Fruit fly (Drosophila melanogaster) whole organism, prepupa: ENCODE data around the gene CG4686.

ENCODE experiments used
- CG10631 ChIP-seq: fragments of 200-800 bp; sonication (Bioruptor generic); optimal IDR thresholded peaks from 2 replicates; lab custom pipeline; 2016; ENCODE audit warnings: missing biosample characterization, missing genetic modification characterization
- CG10669 ChIP-seq: fragments of 200-800 bp; sonication (Bioruptor generic); optimal IDR thresholded peaks from 3 replicates; lab custom pipeline; 2018; ENCODE audit warnings: missing biosample characterization, mild to moderate bottlenecking, missing genetic modification characterization, moderate library complexity
- CG11762 ChIP-seq: fragments of 200-800 bp; sonication (Bioruptor generic); optimal IDR thresholded peaks from 3 replicates; lab custom pipeline; 2016; ENCODE audit warnings: missing biosample characterization, missing genetic modification characterization; ENCODE audit not compliant: insufficient read depth
- CG11902 ChIP-seq: fragments of 200-800 bp; sonication (Bioruptor generic); optimal IDR thresholded peaks from 3 replicates; lab custom pipeline; 2016; ENCODE audit warnings: missing biosample characterization, missing genetic modification characterization
- CG15336 ChIP-seq: fragments of 200-800 bp; sonication (Bioruptor generic); IDR thresholded peaks from 2 replicates; pipeline ENCODE4 v1.3.6; 2022; ENCODE audit warnings: missing biosample characterization, missing genetic modification characterization
- CG1621 ChIP-seq: fragments of 200-800 bp; sonication (Bioruptor generic); optimal IDR thresholded peaks from 3 replicates; lab custom pipeline; 2018; ENCODE audit warnings: missing biosample characterization, mild to moderate bottlenecking, missing genetic modification characterization
- CG16779 ChIP-seq: fragments of 200-800 bp; sonication (Bioruptor generic); optimal IDR thresholded peaks from 3 replicates; lab custom pipeline; 2017; ENCODE audit warnings: missing biosample characterization, mild to moderate bottlenecking, missing genetic modification characterization
- CG31627 ChIP-seq: fragments of 200-800 bp; sonication (Bioruptor generic); optimal IDR thresholded peaks from 3 replicates; lab custom pipeline; 2016; ENCODE audit warnings: missing biosample characterization, missing genetic modification characterization
- CG34406 ChIP-seq: fragments of 200-800 bp; sonication (Bioruptor generic); optimal IDR thresholded peaks from 3 replicates; lab custom pipeline; 2016; ENCODE audit warnings: missing biosample characterization, missing genetic modification characterization
- CG6163 ChIP-seq: fragments of 200-800 bp; sonication (Bioruptor generic); IDR thresholded peaks from 3 replicates; pipeline ENCODE4 v1.3.6; 2022; ENCODE audit warnings: missing biosample characterization, missing genetic modification characterization
- CG6276 ChIP-seq: fragments of 200-800 bp; sonication (Bioruptor generic); optimal IDR thresholded peaks from 2 replicates; lab custom pipeline; 2017; ENCODE audit warnings: missing biosample characterization, mild to moderate bottlenecking, missing genetic modification characterization
- CG6792 ChIP-seq: fragments of 200-800 bp; sonication (Bioruptor generic); optimal IDR thresholded peaks from 3 replicates; lab custom pipeline; 2016; ENCODE audit warnings: missing biosample characterization, missing genetic modification characterization
- CG6808 ChIP-seq: fragments of 200-800 bp; sonication (Bioruptor generic); optimal IDR thresholded peaks from 3 replicates; lab custom pipeline; 2017; ENCODE audit warnings: missing biosample characterization, missing genetic modification characterization, mild to moderate bottlenecking, moderate library complexity, missing genetic modification reagents
- CG6854 ChIP-seq: fragments of 200-800 bp; sonication (Bioruptor generic); optimal IDR thresholded peaks from 2 replicates; lab custom pipeline; 2017; ENCODE audit warnings: missing biosample characterization, mild to moderate bottlenecking, missing genetic modification characterization
- CG7368 ChIP-seq: fragments of 200-800 bp; sonication (Bioruptor generic); optimal IDR thresholded peaks from 3 replicates; lab custom pipeline; 2016; ENCODE audit warnings: missing biosample characterization, missing genetic modification characterization
- CG8119 ChIP-seq: fragments of 200-800 bp; sonication (Bioruptor generic); IDR thresholded peaks from 3 replicates; pipeline ENCODE4 v1.3.6; 2022; ENCODE audit warnings: missing biosample characterization, missing genetic modification characterization
- CG8319 ChIP-seq: fragments of 200-800 bp; sonication (Bioruptor generic); optimal IDR thresholded peaks from 3 replicates; lab custom pipeline; 2016; ENCODE audit warnings: missing biosample characterization, missing genetic modification characterization
- CG8632 ChIP-seq: fragments of 200-800 bp; sonication (Bioruptor generic); optimal IDR thresholded peaks from 3 replicates; lab custom pipeline; 2016; ENCODE audit warnings: missing biosample characterization, missing genetic modification characterization
- Eip75B ChIP-seq: fragments of 200-800 bp; sonication (Bioruptor generic); optimal IDR thresholded peaks from 3 replicates; lab custom pipeline; 2016; ENCODE audit warnings: missing biosample characterization, missing genetic modification characterization
- Eip78C ChIP-seq: fragments of 200-800 bp; sonication (Bioruptor generic); peaks from one replicate; lab custom pipeline; 2016; ENCODE audit warnings: missing biosample characterization, missing genetic modification characterization
- Eip93F ChIP-seq: fragments of 200-800 bp; sonication (Bioruptor generic); optimal IDR thresholded peaks from 2 replicates; lab custom pipeline; 2016; ENCODE audit warnings: missing biosample characterization, mild to moderate bottlenecking, missing genetic modification characterization
- Ets21C ChIP-seq: fragments of 200-800 bp; sonication (Bioruptor generic); optimal IDR thresholded peaks from 3 replicates; lab custom pipeline; 2016; ENCODE audit warnings: missing biosample characterization, missing genetic modification characterization
- Gug ChIP-seq: fragments of 200-800 bp; sonication (Bioruptor generic); IDR thresholded peaks from 2 replicates; pipeline ENCODE4 v1.3.6; 2022; ENCODE audit warnings: missing biosample characterization, missing genetic modification characterization
- Hr39 ChIP-seq: fragments of 200-800 bp; sonication (Bioruptor generic); optimal IDR thresholded peaks from 2 replicates; lab custom pipeline; 2016; ENCODE audit warnings: missing biosample characterization, missing genetic modification characterization
- Hr4 ChIP-seq: fragments of 200-800 bp; sonication (Bioruptor generic); optimal IDR thresholded peaks from 3 replicates; lab custom pipeline; 2016; ENCODE audit warnings: missing biosample characterization, missing genetic modification characterization
- Met ChIP-seq: fragments of 200-800 bp; sonication (Bioruptor generic); optimal IDR thresholded peaks from 3 replicates; lab custom pipeline; 2016; ENCODE audit warnings: missing biosample characterization, missing genetic modification characterization
- OdsH ChIP-seq: fragments of 200-800 bp; sonication (Bioruptor generic); optimal IDR thresholded peaks from 3 replicates; lab custom pipeline; 2016; ENCODE audit warnings: missing biosample characterization, missing genetic modification characterization
- Sox102F ChIP-seq: fragments of 200-800 bp; sonication (Bioruptor generic); optimal IDR thresholded peaks from 2 replicates; lab custom pipeline; 2016; ENCODE audit warnings: missing biosample characterization, mild to moderate bottlenecking, missing genetic modification characterization
- Sox15 ChIP-seq: fragments of 200-800 bp; sonication (Bioruptor generic); optimal IDR thresholded peaks from 3 replicates; lab custom pipeline; 2016; ENCODE audit warnings: missing biosample characterization, missing genetic modification characterization
- achi ChIP-seq: fragments of 200-800 bp; sonication (Bioruptor generic); optimal IDR thresholded peaks from 3 replicates; lab custom pipeline; 2016; ENCODE audit warnings: missing biosample characterization, missing genetic modification characterization
- cyc ChIP-seq: fragments of 200-800 bp; sonication (Bioruptor generic); optimal IDR thresholded peaks from 3 replicates; lab custom pipeline; 2016; ENCODE audit warnings: missing biosample characterization, missing genetic modification characterization
- dac ChIP-seq: fragments of 200-800 bp; sonication (Bioruptor generic); optimal IDR thresholded peaks from 2 replicates; lab custom pipeline; 2017; ENCODE audit warnings: missing biosample characterization, mild to moderate bottlenecking, missing genetic modification characterization
- dsx ChIP-seq: fragments of 200-800 bp; optimal IDR thresholded peaks from 3 replicates; lab custom pipeline; 2019; ENCODE audit warnings: missing biosample characterization, mild to moderate bottlenecking, missing genetic modification characterization, moderate library complexity; ENCODE audit not compliant: poor library complexity, severe bottlenecking
- fd59A ChIP-seq: fragments of 200-800 bp; sonication (Bioruptor generic); optimal IDR thresholded peaks from 2 replicates; lab custom pipeline; 2017; ENCODE audit warnings: missing biosample characterization, mild to moderate bottlenecking, missing genetic modification characterization, missing genetic modification reagents
- fkh ChIP-seq: fragments of 200-800 bp; sonication (Bioruptor generic); optimal IDR thresholded peaks from 3 replicates; lab custom pipeline; 2017; ENCODE audit warnings: missing biosample characterization, mild to moderate bottlenecking, missing genetic modification characterization, moderate library complexity
- lz ChIP-seq: fragments of 200-800 bp; sonication (Bioruptor generic); optimal IDR thresholded peaks from 3 replicates; lab custom pipeline; 2016; ENCODE audit warnings: missing biosample characterization, missing genetic modification characterization
- net ChIP-seq: fragments of 200-800 bp; sonication (Bioruptor generic); optimal IDR thresholded peaks from 3 replicates; lab custom pipeline; 2016; ENCODE audit warnings: missing biosample characterization, missing genetic modification characterization
- salr ChIP-seq, 2 experiments: fragments of 200-800 bp; sonication (Bioruptor generic); optimal IDR thresholded peaks; 3 replicates each; lab custom pipeline; 2016 to 2018; ENCODE audit warnings: missing biosample characterization in 2 of 2, missing genetic modification characterization in 2 of 2, mild to moderate bottlenecking in 1 of 2
- spab ChIP-seq: fragments of 200-800 bp; sonication (Bioruptor generic); optimal IDR thresholded peaks from 2 replicates; lab custom pipeline; 2017; ENCODE audit warnings: missing biosample characterization, mild to moderate bottlenecking, missing genetic modification characterization, missing genetic modification reagents
- ss ChIP-seq, 2 experiments: fragments of 200-800 bp; sonication (Bioruptor generic); optimal IDR thresholded peaks; 2 replicates in 1 of 2; 3 replicates in 1 of 2; lab custom pipeline; 2017 to 2018; ENCODE audit warnings: mild to moderate bottlenecking in 2 of 2, missing biosample characterization in 2 of 2, missing genetic modification characterization in 2 of 2, moderate library complexity in 1 of 2
- svp ChIP-seq: fragments of 200-800 bp; sonication (Bioruptor generic); peaks from one replicate; lab custom pipeline; 2016; ENCODE audit warnings: missing biosample characterization, missing genetic modification characterization
- vri ChIP-seq: fragments of 200-800 bp; sonication (Bioruptor generic); optimal IDR thresholded peaks from 3 replicates; lab custom pipeline; 2016; ENCODE audit warnings: missing biosample characterization, mild to moderate bottlenecking, missing genetic modification characterization

Gene CG4686

DNA sequence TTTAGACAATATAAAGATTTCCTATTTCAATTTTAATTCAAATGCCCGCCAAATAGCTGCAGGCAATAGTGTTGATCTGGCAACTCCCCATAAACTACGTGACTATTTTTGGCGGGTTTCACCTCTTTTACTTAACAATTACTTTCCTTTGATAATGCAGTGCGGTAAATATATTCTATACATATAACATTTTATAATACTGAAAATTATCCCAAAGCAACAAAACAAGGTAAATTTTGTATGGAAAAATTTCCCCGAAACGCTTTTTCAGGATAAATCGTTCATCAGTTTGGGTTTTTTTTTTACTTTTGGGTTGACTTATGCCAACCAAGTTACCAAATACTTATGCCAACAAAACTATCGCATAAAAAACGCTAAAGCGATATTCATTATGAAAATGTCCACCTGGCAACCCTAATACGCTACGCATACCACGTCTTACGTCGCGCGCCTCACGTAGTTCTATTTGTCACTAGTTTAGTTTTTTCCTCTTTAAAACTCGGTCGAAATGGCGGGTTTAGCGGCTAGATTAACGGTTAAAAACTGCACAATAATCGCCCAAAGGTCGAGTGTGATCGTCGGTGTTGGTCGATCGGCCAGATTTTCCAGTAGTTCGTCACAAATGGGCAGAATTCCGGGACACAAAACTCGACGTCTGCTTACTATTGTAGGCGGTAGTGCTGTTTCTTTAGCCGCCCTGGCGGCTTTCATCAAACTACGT is 17.3 kb upstream of the CG4686 start, which contains the start of gene MICU3 (continued):
- TF ChIP-seq Eip78C (GFP tag; lab: Kevin White, UChicago) = peak; percentile 76
- no peak for TF ChIP-seq CG10669 (GFP tag; lab: Kevin White, UChicago)
- TF ChIP-seq achi = no peak
- TF ChIP-seq Eip75B (GFP tag; lab: Kevin White, UChicago) = no peak
- peak; percentile 66 for TF ChIP-seq cyc (GFP tag; lab: Kevin White, UChicago)
- peak; percentile 50 for TF ChIP-seq CG15336
- TF ChIP-seq Hr39 (GFP tag; lab: Kevin White, UChicago) = no peak
- no peak for TF ChIP-seq Eip93F
- no peak for TF ChIP-seq ss (GFP tag; optimal IDR thresholded peaks at IDR 0.05; lab: Kevin White, UChicago)
- no peak for TF ChIP-seq CG6276
- no peak for TF ChIP-seq net (GFP tag; lab: Kevin White, UChicago)
- peak; percentile 45 for TF ChIP-seq CG6792
- TF ChIP-seq dsx (GFP tag; lab: Kevin White, UChicago) = no peak
- TF ChIP-seq CG7368 (GFP tag; lab: Kevin White, UChicago) = no peak
- no peak for TF ChIP-seq CG34406 (GFP tag; lab: Kevin White, UChicago)
- TF ChIP-seq Met (GFP tag; lab: Kevin White, UChicago) = no peak
- TF ChIP-seq Hr4 (GFP tag; lab: Kevin White, UChicago) = no peak
- TF ChIP-seq OdsH (GFP tag; lab: Kevin White, UChicago) = no peak
- TF ChIP-seq CG6163 (GFP tag; lab: Robert Waterston, UW) = peak; percentile 64; the same call in 1 of the 3 replicates
- TF ChIP-seq salr (GFP tag; optimal IDR thresholded peaks at IDR 0.05; lab: Kevin White, UChicago) = peak in 1 of 2 experiments; percentile 10
- TF ChIP-seq CG31627 = peak; percentile 69
- no peak for TF ChIP-seq spab (GFP tag; lab: Kevin White, UChicago)
- TF ChIP-seq CG8319 (GFP tag; lab: Kevin White, UChicago) = peak; percentile 6
- TF ChIP-seq Gug (GFP tag; lab: Robert Waterston, UW) = peak; percentile 42
- no peak for TF ChIP-seq CG6808
- no peak for TF ChIP-seq CG1621 (tag; lab: Kevin White, UChicago)
- TF ChIP-seq CG6854 (GFP tag; lab: Kevin White, UChicago) = no peak
- peak; percentile 11 for TF ChIP-seq CG11902 (GFP tag; lab: Kevin White, UChicago)

DNA sequence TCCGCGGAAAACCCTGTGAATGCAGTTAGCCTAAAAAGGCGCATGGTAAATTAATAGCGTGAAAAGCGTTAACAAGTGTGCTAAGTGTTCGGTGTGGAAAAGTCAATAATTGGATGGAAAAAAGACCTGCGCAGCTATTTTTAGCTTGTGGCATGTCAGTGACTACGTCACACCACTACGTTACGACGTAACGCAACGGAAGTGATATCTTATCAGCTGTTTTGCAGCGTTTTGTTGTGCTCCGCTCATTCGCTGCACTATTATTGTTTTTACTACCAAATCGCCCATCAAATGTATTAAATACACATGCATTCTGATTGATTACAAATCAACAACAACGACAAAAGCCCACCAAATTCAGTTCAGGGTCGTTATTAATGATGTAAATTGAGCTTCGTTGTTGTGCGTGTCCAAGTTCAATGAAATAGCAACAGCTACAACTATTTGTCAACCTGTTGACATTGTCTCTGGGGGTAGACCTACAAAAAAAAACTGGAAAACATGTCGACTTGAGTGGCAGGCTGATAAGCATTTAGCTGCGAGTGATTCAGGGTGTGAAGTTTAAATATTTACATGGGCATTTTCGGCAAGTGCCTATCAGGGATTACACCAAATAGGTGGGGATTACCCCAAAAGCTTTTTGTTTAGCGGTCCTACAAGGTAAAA is 16.6 kb upstream of the CG4686 start:
- TF ChIP-seq fkh (GFP tag; lab: Kevin White, UChicago) (peak; percentile 94), dac (GFP tag; lab: Kevin White, UChicago) (no peak), CG6276 (no peak), CG16779 (no peak), Sox102F (GFP tag; lab: Kevin White, UChicago) (no peak), CG6808 (no peak)
- TF ChIP-seq, all 60 proteins: peak for 1

DNA sequence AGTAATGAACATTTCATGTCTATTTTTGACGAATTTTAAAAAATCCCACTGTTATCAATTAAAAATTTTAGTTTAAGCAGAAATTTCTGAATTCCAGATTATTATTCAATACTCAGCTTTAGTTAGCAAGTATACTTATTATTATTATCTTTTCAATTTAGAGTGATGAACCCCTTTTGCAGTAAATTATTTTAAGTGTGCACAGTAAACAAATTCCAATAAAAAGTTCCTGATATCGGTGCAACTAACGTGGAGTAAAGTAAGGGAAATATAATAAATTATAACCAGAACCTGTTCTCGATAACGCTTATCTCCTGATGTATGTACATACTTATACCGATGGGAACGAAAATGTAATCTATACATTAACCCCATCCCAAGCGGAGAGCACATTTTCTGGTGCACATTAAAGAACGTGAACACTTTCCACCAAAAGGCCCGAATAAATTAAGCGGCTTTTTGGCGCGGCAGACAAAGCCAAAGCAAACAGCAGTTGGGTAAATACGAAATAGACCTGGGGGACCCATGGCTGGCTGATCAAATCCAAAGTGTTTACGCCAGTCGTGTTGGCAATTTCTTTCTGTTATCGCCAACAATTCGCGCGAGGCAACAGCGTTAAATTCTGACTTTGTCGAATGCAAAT is 6.2 kb upstream of the CG4686 start:
- no peak for TF ChIP-seq CG10631
- no peak for TF ChIP-seq fd59A
- TF ChIP-seq OdsH (GFP tag; lab: Kevin White, UChicago) = no peak
- TF ChIP-seq CG11902 (GFP tag; lab: Kevin White, UChicago) = no peak
- TF ChIP-seq Sox15 (GFP tag; lab: Kevin White, UChicago) = no peak
- TF ChIP-seq Eip93F = peak; percentile 59
- TF ChIP-seq CG8632 (GFP tag; lab: Kevin White, UChicago) = no peak
- peak; percentile 17 for TF ChIP-seq CG6854 (GFP tag; lab: Kevin White, UChicago)
- TF ChIP-seq dsx (GFP tag; lab: Kevin White, UChicago) = no peak
- TF ChIP-seq CG16779 = no peak
- TF ChIP-seq CG1621 (tag; lab: Kevin White, UChicago) = no peak
- TF ChIP-seq Met (GFP tag; lab: Kevin White, UChicago) = peak; percentile 25
- no peak for TF ChIP-seq CG31627
- no peak for TF ChIP-seq CG15336
- no peak for TF ChIP-seq spab (GFP tag; lab: Kevin White, UChicago)
- no peak for TF ChIP-seq CG10669 (GFP tag; lab: Kevin White, UChicago)
- TF ChIP-seq lz (GFP tag; lab: Kevin White, UChicago) = no peak
- no peak for TF ChIP-seq CG8119 (GFP tag; lab: Robert Waterston, UW)
- no peak for TF ChIP-seq CG6792
- TF ChIP-seq CG6163 (GFP tag; lab: Robert Waterston, UW) = no peak
- TF ChIP-seq Ets21C (GFP tag; lab: Kevin White, UChicago) = no peak
- no peak for TF ChIP-seq dac (GFP tag; lab: Kevin White, UChicago)
- TF ChIP-seq Hr39 (GFP tag; lab: Kevin White, UChicago) = no peak
- no peak for TF ChIP-seq CG11762
- peak; percentile 73 for TF ChIP-seq svp (GFP tag; lab: Kevin White, UChicago)
- peak; percentile 81 for TF ChIP-seq vri (GFP tag; lab: Kevin White, UChicago)
- no peak for TF ChIP-seq cyc (GFP tag; lab: Kevin White, UChicago)
